Worm (Caenorhabditis elegans) whole organism, L2 larva: ENCODE results near the gene T06C12.12.

Experiments
- ama-1 ChIP-seq: fragments of 150-350 bp; optimal IDR thresholded peaks from 2 replicates; lab custom pipeline; 2018; ENCODE audit warnings: inconsistent platforms
- ceh-82 ChIP-seq: fragments of 150-350 bp; optimal IDR thresholded peaks from 2 replicates; lab custom pipeline; 2014; ENCODE audit warnings: missing biosample characterization, missing genetic modification characterization
- fos-1 ChIP-seq: fragments of 150-350 bp; optimal IDR thresholded peaks from 2 replicates; lab custom pipeline; 2014; ENCODE audit warnings: missing biosample characterization, missing genetic modification characterization
- mdl-1 ChIP-seq, 2 experiments: fragments of 150-350 bp in 1 of 2; sonication (generic microtip) in 1 of 2; optimal IDR thresholded peaks; 2 replicates each; lab custom pipeline; 2017; ENCODE audit warnings: missing biosample characterization in 2 of 2, missing genetic modification characterization in 2 of 2
- peb-1 ChIP-seq: fragments of 150-350 bp; optimal IDR thresholded peaks from 2 replicates; lab custom pipeline; 2014; ENCODE audit warnings: missing biosample characterization, missing genetic modification characterization
- skn-1 ChIP-seq: sonication (generic microtip); optimal IDR thresholded peaks from 2 replicates; lab custom pipeline; 2017; ENCODE audit warnings: missing biosample characterization, missing genetic modification characterization
- sma-3 ChIP-seq: sonication (generic microtip); optimal IDR thresholded peaks from 2 replicates; lab custom pipeline; 2016; ENCODE audit warnings: missing genetic modification reagents, missing genetic modification characterization, missing compliant biosample characterization
- unc-62 ChIP-seq: fragments of 150-350 bp; optimal IDR thresholded peaks from 2 replicates; lab custom pipeline; 2014; ENCODE audit warnings: missing biosample characterization, missing genetic modification reagents, missing genetic modification characterization

- TF ChIP-seq ama-1 (lab: Kevin White, UChicago) (no peak), mdl-1 (tag; optimal IDR thresholded peaks at IDR 0.05; lab: Kevin White, UChicago) (no peak), fos-1 (no peak), ceh-82 (tag; lab: Kevin White, UChicago) (no peak), peb-1 (tag; lab: Kevin White, UChicago) (no peak), sma-3 (GFP tag; lab: Kevin White, UChicago) (no peak), unc-62 (GFP tag; lab: Kevin White, UChicago) (no peak), skn-1 (tag; lab: Kevin White, UChicago) (no peak)
Observed at ce11 chrV:15865839-15866238, 26.0 kb upstream of the T06C12.12 start, which contains the start of gene srh-293.
